Fruit fly (Drosophila melanogaster) whole organism, embryonic: ENCODE data around the gene amon.
A peak's percentile ranks its signal among the peaks of the same experiment; 100 is the strongest.

Experiments used
- B-H1 ChIP-seq: fragments of 200-800 bp; sonication (Bioruptor generic); IDR thresholded peaks from 3 replicates; pipeline ENCODE4 v1.3.6; 2022; ENCODE audit warnings: missing biosample characterization, missing genetic modification characterization
- CG10565 ChIP-seq: fragments of 200-800 bp; sonication (Bioruptor generic); optimal IDR thresholded peaks from 3 replicates; lab custom pipeline; 2016; ENCODE audit warnings: missing biosample characterization, mild to moderate bottlenecking, missing genetic modification characterization
- CG10959 ChIP-seq: fragments of 200-800 bp; sonication (Bioruptor generic); IDR thresholded peaks from 2 replicates; pipeline ENCODE4 v1.3.6; 2022; ENCODE audit warnings: missing biosample characterization, missing genetic modification characterization
- CG11504 ChIP-seq: fragments of 200-800 bp; sonication (Bioruptor generic); optimal IDR thresholded peaks from 3 replicates; lab custom pipeline; 2019; ENCODE audit warnings: missing biosample characterization, mild to moderate bottlenecking, missing genetic modification characterization, moderate library complexity
- CG12219 ChIP-seq: fragments of 200-800 bp; sonication (Bioruptor generic); optimal IDR thresholded peaks from 3 replicates; lab custom pipeline; 2018; ENCODE audit warnings: missing biosample characterization, mild to moderate bottlenecking, missing genetic modification characterization
- CG13123 ChIP-seq: fragments of 200-800 bp; sonication (Bioruptor generic); optimal IDR thresholded peaks from 2 replicates; lab custom pipeline; 2016; ENCODE audit warnings: missing biosample characterization, missing genetic modification characterization
- CG15011 ChIP-seq: fragments of 200-800 bp; sonication (Bioruptor generic); optimal IDR thresholded peaks from 3 replicates; lab custom pipeline; 2018; ENCODE audit warnings: missing biosample characterization, mild to moderate bottlenecking, missing genetic modification characterization
- CG15514 ChIP-seq: fragments of 200-800 bp; sonication (Bioruptor generic); optimal IDR thresholded peaks from 3 replicates; lab custom pipeline; 2017; ENCODE audit warnings: missing biosample characterization, missing genetic modification characterization, mild to moderate bottlenecking, moderate library complexity, missing genetic modification reagents
- CG16813 ChIP-seq: fragments of 200-800 bp; sonication (Bioruptor generic); IDR thresholded peaks from 3 replicates; pipeline ENCODE4 v1.3.6; 2022; ENCODE audit warnings: missing biosample characterization, missing genetic modification characterization; ENCODE audit not compliant: partially characterized antibody
- CG31365 ChIP-seq: fragments of 200-800 bp; sonication (Bioruptor generic); optimal IDR thresholded peaks from 2 replicates; lab custom pipeline; 2018; ENCODE audit warnings: missing biosample characterization, mild to moderate bottlenecking, missing genetic modification characterization
- CG32772 ChIP-seq: fragments of 200-800 bp; sonication (Bioruptor generic); IDR thresholded peaks from 2 replicates; pipeline ENCODE4 v1.3.6; 2022; ENCODE audit warnings: missing biosample characterization, missing genetic modification characterization
- CG33213 ChIP-seq: fragments of 200-800 bp; sonication (Bioruptor generic); optimal IDR thresholded peaks from 3 replicates; lab custom pipeline; 2016; ENCODE audit warnings: missing biosample characterization, missing genetic modification characterization
- CG5180 ChIP-seq: fragments of 200-800 bp; sonication (Bioruptor generic); optimal IDR thresholded peaks from 3 replicates; lab custom pipeline; 2017; ENCODE audit warnings: missing biosample characterization, missing genetic modification characterization, mild to moderate bottlenecking, moderate library complexity, missing genetic modification reagents
- CG9215 ChIP-seq: fragments of 200-800 bp; sonication (Bioruptor generic); IDR thresholded peaks from 2 replicates; pipeline ENCODE4 v1.3.6; 2022; ENCODE audit warnings: missing biosample characterization, missing genetic modification characterization
- CHES-1-like ChIP-seq: fragments of 200-800 bp; sonication (Bioruptor generic); optimal IDR thresholded peaks from 2 replicates; lab custom pipeline; 2016; ENCODE audit warnings: missing biosample characterization, missing genetic modification characterization
- D19A ChIP-seq: fragments of 200-800 bp; optimal IDR thresholded peaks from 3 replicates; lab custom pipeline; 2019; ENCODE audit warnings: missing biosample characterization, mild to moderate bottlenecking, missing genetic modification characterization, moderate library complexity
- Dad ChIP-seq: fragments of 200-800 bp; sonication (Bioruptor generic); optimal IDR thresholded peaks from 3 replicates; lab custom pipeline; 2016; ENCODE audit warnings: missing biosample characterization, missing genetic modification characterization
- Dip3 ChIP-seq: fragments of 200-800 bp; sonication (Bioruptor generic); optimal IDR thresholded peaks from 3 replicates; lab custom pipeline; 2016; ENCODE audit warnings: missing biosample characterization, missing genetic modification characterization
- Dp ChIP-seq: fragments of 200-800 bp; sonication (Bioruptor generic); optimal IDR thresholded peaks from 2 replicates; lab custom pipeline; 2018; ENCODE audit warnings: missing biosample characterization, mild to moderate bottlenecking, missing genetic modification characterization, moderate library complexity
- Dref ChIP-seq: fragments of 200-800 bp; sonication (Bioruptor generic); IDR thresholded peaks from 2 replicates; pipeline ENCODE4 v1.3.6; 2022; ENCODE audit warnings: missing biosample characterization, missing genetic modification characterization
- Drgx ChIP-seq: fragments of 200-800 bp; sonication (Bioruptor generic); IDR thresholded peaks from 2 replicates; pipeline ENCODE4 v1.3.6; 2022; ENCODE audit warnings: missing biosample characterization, missing genetic modification characterization
- E2f2 ChIP-seq: fragments of 200-800 bp; sonication (Bioruptor generic); IDR thresholded peaks from 2 replicates; pipeline ENCODE4 v1.3.6; 2022; ENCODE audit warnings: missing biosample characterization, missing genetic modification characterization
- Elba2 ChIP-seq: fragments of 200-800 bp; sonication (Bioruptor generic); optimal IDR thresholded peaks from 3 replicates; lab custom pipeline; 2016; ENCODE audit warnings: missing biosample characterization, missing genetic modification characterization
- Ets97D ChIP-seq: fragments of 200-800 bp; sonication (Bioruptor generic); optimal IDR thresholded peaks from 3 replicates; lab custom pipeline; 2016; ENCODE audit warnings: missing biosample characterization, missing genetic modification characterization
- Hey ChIP-seq: fragments of 200-800 bp; sonication (Bioruptor generic); optimal IDR thresholded peaks from 3 replicates; lab custom pipeline; 2018; ENCODE audit warnings: missing biosample characterization, mild to moderate bottlenecking, missing genetic modification characterization
- Hr51 ChIP-seq, 2 experiments: fragments of 200-800 bp; sonication (Bioruptor generic); optimal IDR thresholded peaks; 2 replicates in 1 of 2; 3 replicates in 1 of 2; lab custom pipeline; 2016 to 2018; ENCODE audit warnings: missing biosample characterization in 2 of 2, missing genetic modification characterization in 2 of 2, mild to moderate bottlenecking in 1 of 2, moderate library complexity in 1 of 2
- Hr78 ChIP-seq, 2 experiments: fragments of 200-800 bp in 1 of 2; fragments of >200 bp in 1 of 2; sonication (Bioruptor generic) in 1 of 2; optimal IDR thresholded peaks; 2 replicates each; lab custom pipeline; 2017 to 2019; ENCODE audit warnings: missing biosample characterization in 2 of 2, missing genetic modification characterization in 2 of 2, mild to moderate bottlenecking in 1 of 2, moderate library complexity in 1 of 2
- Hsf ChIP-seq: fragments of 200-800 bp; sonication (Bioruptor generic); optimal IDR thresholded peaks from 3 replicates; lab custom pipeline; 2016; ENCODE audit warnings: missing biosample characterization, missing genetic modification characterization
- NC2α ChIP-seq: fragments of 200-800 bp; sonication (Bioruptor generic); optimal IDR thresholded peaks from 2 replicates; lab custom pipeline; 2016; ENCODE audit warnings: missing biosample characterization, missing genetic modification characterization
- NC2β ChIP-seq: fragments of 200-800 bp; sonication (Bioruptor generic); optimal IDR thresholded peaks from 2 replicates; lab custom pipeline; 2016; ENCODE audit warnings: missing biosample characterization, missing genetic modification characterization
- Nf-YC ChIP-seq: fragments of 200-800 bp; optimal IDR thresholded peaks from 3 replicates; lab custom pipeline; 2019; ENCODE audit warnings: missing biosample characterization, mild to moderate bottlenecking, missing genetic modification characterization, moderate library complexity
- Oli ChIP-seq: fragments of 200-800 bp; sonication (Bioruptor generic); optimal IDR thresholded peaks from 2 replicates; lab custom pipeline; 2018; ENCODE audit warnings: missing biosample characterization, mild to moderate bottlenecking, missing genetic modification characterization, moderate library complexity
- PHDP ChIP-seq: fragments of 200-800 bp; sonication (Bioruptor generic); optimal IDR thresholded peaks from 3 replicates; lab custom pipeline; 2018; ENCODE audit warnings: missing biosample characterization, mild to moderate bottlenecking, missing genetic modification characterization, moderate library complexity
- Poxn ChIP-seq: fragments of 200-800 bp; sonication (Bioruptor generic); IDR thresholded peaks from 2 replicates; pipeline ENCODE4 v1.3.6; 2022; ENCODE audit warnings: missing biosample characterization, missing genetic modification characterization
- Stat92E ChIP-seq, 3 experiments: fragments of >200 bp in 2 of 3; fragments of 200-800 bp in 1 of 3; sonication (Bioruptor generic) in 1 of 3; optimal IDR thresholded peaks; 2 replicates each; lab custom pipeline; 2017 to 2019; ENCODE audit warnings: missing biosample characterization in 3 of 3, missing genetic modification characterization in 3 of 3, mild to moderate bottlenecking in 1 of 3, moderate library complexity in 1 of 3
- Tbp ChIP-seq: fragments of >200 bp; optimal IDR thresholded peaks from 2 replicates; lab custom pipeline; 2018; ENCODE audit warnings: missing biosample characterization, missing genetic modification characterization
- ash1 ChIP-seq: fragments of 200-800 bp; sonication (Bioruptor generic); optimal IDR thresholded peaks from 2 replicates; lab custom pipeline; 2018; ENCODE audit warnings: missing biosample characterization, mild to moderate bottlenecking, missing genetic modification characterization
- caup ChIP-seq: fragments of 200-800 bp; sonication (Bioruptor generic); optimal IDR thresholded peaks from 3 replicates; lab custom pipeline; 2017; ENCODE audit warnings: missing biosample characterization, mild to moderate bottlenecking, missing genetic modification characterization, moderate library complexity; ENCODE audit not compliant: severe bottlenecking
- fd102C ChIP-seq: fragments of 200-800 bp; sonication (Bioruptor generic); optimal IDR thresholded peaks from 2 replicates; lab custom pipeline; 2018; ENCODE audit warnings: missing biosample characterization, mild to moderate bottlenecking, missing genetic modification characterization, moderate library complexity
- gfzf ChIP-seq: fragments of 200-800 bp; sonication (Bioruptor generic); optimal IDR thresholded peaks from 2 replicates; lab custom pipeline; 2016; ENCODE audit warnings: missing biosample characterization, mild to moderate bottlenecking, missing genetic modification characterization, moderate library complexity
- jing ChIP-seq: fragments of 200-800 bp; sonication (Bioruptor generic); optimal IDR thresholded peaks from 2 replicates; lab custom pipeline; 2018; ENCODE audit warnings: missing biosample characterization, mild to moderate bottlenecking, missing genetic modification characterization
- nerfin-1 ChIP-seq: fragments of 200-800 bp; sonication (Bioruptor generic); optimal IDR thresholded peaks from 3 replicates; lab custom pipeline; 2019; ENCODE audit warnings: missing biosample characterization, mild to moderate bottlenecking, missing genetic modification characterization, moderate library complexity
- pnt ChIP-seq: fragments of 200-800 bp; sonication (Bioruptor generic); optimal IDR thresholded peaks from 3 replicates; lab custom pipeline; 2016; ENCODE audit warnings: missing biosample characterization, missing genetic modification characterization
- psq ChIP-seq: fragments of 200-800 bp; sonication (Bioruptor generic); optimal IDR thresholded peaks from 2 replicates; lab custom pipeline; 2017; ENCODE audit warnings: missing biosample characterization, missing genetic modification characterization
- so ChIP-seq: fragments of 200-800 bp; sonication (Bioruptor generic); IDR thresholded peaks from 3 replicates; pipeline ENCODE4 v1.3.6; 2022; ENCODE audit warnings: missing biosample characterization, missing genetic modification characterization
- sqz ChIP-seq: fragments of 200-800 bp; sonication (Bioruptor generic); optimal IDR thresholded peaks from 3 replicates; lab custom pipeline; 2018; ENCODE audit warnings: missing biosample characterization, mild to moderate bottlenecking, missing genetic modification characterization
- sug ChIP-seq: fragments of 200-800 bp; optimal IDR thresholded peaks from 2 replicates; lab custom pipeline; 2019; ENCODE audit warnings: missing biosample characterization, mild to moderate bottlenecking, missing genetic modification characterization, moderate library complexity
- tgo ChIP-seq: fragments of 200-800 bp; sonication (Bioruptor generic); IDR thresholded peaks from 3 replicates; pipeline ENCODE4 v1.3.6; 2022; ENCODE audit warnings: missing biosample characterization, missing genetic modification characterization
- trh ChIP-seq: fragments of 200-800 bp; sonication (Bioruptor generic); optimal IDR thresholded peaks from 2 replicates; lab custom pipeline; 2016; ENCODE audit warnings: missing biosample characterization, missing genetic modification characterization
- unpg ChIP-seq: fragments of 200-800 bp; sonication (Bioruptor generic); optimal IDR thresholded peaks from 3 replicates; lab custom pipeline; 2018; ENCODE audit warnings: missing biosample characterization, mild to moderate bottlenecking, missing genetic modification characterization, moderate library complexity
- yki ChIP-seq: fragments of >200 bp; optimal IDR thresholded peaks from 3 replicates; lab custom pipeline; 2018

amon gene

DNA sequence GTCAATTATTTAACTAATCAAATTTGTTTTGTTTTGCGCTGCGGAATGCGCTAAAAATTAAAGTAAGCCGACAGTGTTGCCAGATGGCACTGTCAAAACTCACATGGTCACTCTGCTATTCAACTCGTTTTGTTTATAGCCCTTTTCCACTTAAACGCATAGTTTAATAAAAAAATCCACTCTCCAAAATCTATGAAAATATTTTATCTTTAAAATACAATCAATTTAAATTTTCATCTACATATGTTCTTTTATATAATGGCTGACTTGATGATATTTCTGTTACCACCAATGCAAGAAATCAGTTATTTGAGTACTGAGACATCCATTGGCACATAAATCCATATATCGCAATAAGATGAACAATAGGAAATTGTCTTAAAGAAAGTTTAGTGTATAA, 3.3 kb upstream of the amon start, which contains the start of gene CG6425 (continued):
- TF ChIP-seq PHDP (no peak), CG12219 (GFP tag; lab: Kevin White, UChicago) (no peak), CG9215 (no peak), Ets97D (peak; percentile 6), Hey (no peak), CG15011 (GFP tag; lab: Kevin White, UChicago) (no peak), pnt (GFP tag; lab: Kevin White, UChicago) (no peak), nerfin-1 (tag; lab: Kevin White, UChicago) (peak; percentile 15), yki (lab: Kevin White, UChicago) (no peak), Hsf (GFP tag; lab: Kevin White, UChicago) (peak; percentile 3), fd102C (GFP tag; lab: Kevin White, UChicago) (no peak), CG10959 (no peak), CHES-1-like (GFP tag; lab: Kevin White, UChicago) (no peak), psq (no peak), CG16813 (0 out of 3 replicates have a peak, but pooled peaks have one; percentile 30), Dip3 (GFP tag; lab: Kevin White, UChicago) (no peak), tgo (GFP tag; lab: Robert Waterston, UW) (no peak), CG13123 (GFP tag; lab: Kevin White, UChicago) (no peak), CG33213 (no peak), CG10565 (GFP tag; lab: Kevin White, UChicago) (no peak), CG32772 (GFP tag; lab: Robert Waterston, UW) (no peak), E2f2 (GFP tag; lab: Robert Waterston, UW) (peak; percentile 87), CG5180 (GFP tag; lab: Kevin White, UChicago) (no peak), Dad (GFP tag; lab: Kevin White, UChicago) (no peak), trh (GFP tag; lab: Kevin White, UChicago) (no peak), Oli (tag; lab: Kevin White, UChicago) (no peak), CG11504 (tag; lab: Kevin White, UChicago) (no peak), Drgx (GFP tag; lab: Robert Waterston, UW) (no peak), jing (GFP tag; lab: Kevin White, UChicago) (no peak), Stat92E (GFP tag; optimal IDR thresholded peaks at IDR 0.05; lab: Kevin White, UChicago) (no peak), CG15514 (peak; percentile 13), Hr51 (GFP tag; optimal IDR thresholded peaks at IDR 0.05; lab: Kevin White, UChicago) (no peak), NC2α (no peak), Tbp (GFP tag; lab: Kevin White, UChicago) (no peak), Hr78 (GFP tag; optimal IDR thresholded peaks at IDR 0.05; lab: Kevin White, UChicago) (peak in 1 of 2 experiments; percentile 55), gfzf (peak; percentile 62), CG31365 (tag; lab: Kevin White, UChicago) (no peak), B-H1 (GFP tag; lab: Robert Waterston, UW) (no peak), D19A (tag; lab: Kevin White, UChicago) (no peak), sug (tag; lab: Kevin White, UChicago) (peak; percentile 26), so (GFP tag; lab: Robert Waterston, UW) (no peak), ash1 (GFP tag; lab: Kevin White, UChicago) (no peak), caup (GFP tag; lab: Kevin White, UChicago) (no peak), Elba2 (peak; percentile 89), NC2β (GFP tag; lab: Kevin White, UChicago) (no peak), Nf-YC (tag; lab: Kevin White, UChicago) (no peak), Poxn (GFP tag; lab: Robert Waterston, UW) (no peak; the same call in 1 of the 2 replicates), unpg (peak; percentile 15), Dp (GFP tag; lab: Kevin White, UChicago) (peak; percentile 78), sqz (GFP tag; lab: Kevin White, UChicago) (no peak), Dref (peak; percentile 44)
